Worm (Caenorhabditis elegans) whole organism, early embryonic: ENCODE results near the gene C28D4.8.

Experiments used
- B0310.2 ChIP-seq: sonication (generic microtip); optimal IDR thresholded peaks from 2 replicates; lab custom pipeline; 2016; ENCODE audit warnings: mild to moderate bottlenecking, missing genetic modification characterization, missing compliant biosample characterization
- F13C5.2 ChIP-seq: sonication (generic microtip); optimal IDR thresholded peaks from 2 replicates; lab custom pipeline; 2017; ENCODE audit warnings: mild to moderate bottlenecking, missing genetic modification characterization, inconsistent platforms, missing compliant biosample characterization
- aly-1 ChIP-seq: sonication (generic microtip); optimal IDR thresholded peaks from 2 replicates; lab custom pipeline; 2016; ENCODE audit warnings: missing genetic modification characterization, missing compliant biosample characterization
- ama-1 ChIP-seq: fragments of 150-350 bp; optimal IDR thresholded peaks from 2 replicates; lab custom pipeline; 2014
- ceh-13 ChIP-seq: fragments of 200-800 bp; sonication (Bioruptor generic); optimal IDR thresholded peaks from 2 replicates; lab custom pipeline; 2018; ENCODE audit warnings: mild to moderate bottlenecking, missing genetic modification characterization, missing compliant biosample characterization
- ceh-36 ChIP-seq: sonication (generic microtip); optimal IDR thresholded peaks from 2 replicates; lab custom pipeline; 2016; ENCODE audit warnings: missing genetic modification characterization, inconsistent platforms, missing compliant biosample characterization
- ets-7 ChIP-seq: sonication (generic microtip); optimal IDR thresholded peaks from 2 replicates; lab custom pipeline; 2016; ENCODE audit warnings: missing genotype, missing genetic modification characterization, missing compliant biosample characterization
- flt-1 ChIP-seq: fragments of 200-800 bp; sonication (Bioruptor generic); IDR thresholded peaks from 2 replicates; pipeline ENCODE4 v1.3.6; 2022; ENCODE audit warnings: missing genetic modification characterization, missing compliant biosample characterization
- hmbx-1 ChIP-seq: sonication (generic microtip); optimal IDR thresholded peaks from 2 replicates; lab custom pipeline; 2016; ENCODE audit warnings: mild to moderate bottlenecking, missing genetic modification characterization, missing compliant biosample characterization
- hmg-4 ChIP-seq: fragments of 200-800 bp; sonication (Bioruptor generic); optimal IDR thresholded peaks from 2 replicates; lab custom pipeline; 2018; ENCODE audit warnings: mild to moderate bottlenecking, missing genetic modification characterization, missing compliant biosample characterization
- hnd-1 ChIP-seq: sonication (generic microtip); optimal IDR thresholded peaks from 2 replicates; lab custom pipeline; 2016; ENCODE audit warnings: missing genetic modification characterization, missing compliant biosample characterization
- pes-1 ChIP-seq: fragments of 200-800 bp; sonication (Bioruptor generic); IDR thresholded peaks from 2 replicates; pipeline ENCODE4 v1.3.6; 2022; ENCODE audit warnings: missing genetic modification reagents, missing genetic modification characterization, missing compliant biosample characterization
- scrt-1 ChIP-seq: fragments of 200-800 bp; sonication (Bioruptor generic); IDR thresholded peaks from 2 replicates; pipeline ENCODE4 v1.3.6; 2022; ENCODE audit warnings: missing genetic modification characterization, missing compliant biosample characterization
- sea-1 ChIP-seq: fragments of 200-800 bp; sonication (Bioruptor generic); conservative IDR thresholded peaks from 2 replicates; pipeline ENCODE4 v1.3.6; 2022; ENCODE audit warnings: missing genetic modification characterization, missing compliant biosample characterization
- tbx-11 ChIP-seq: fragments of 200-800 bp; sonication (Bioruptor generic); IDR thresholded peaks from 2 replicates; pipeline ENCODE4 v1.3.6; 2022; ENCODE audit warnings: missing genetic modification characterization, missing compliant biosample characterization
- tbx-37 ChIP-seq: fragments of 200-800 bp; sonication (Bioruptor generic); conservative IDR thresholded peaks from 2 replicates; pipeline ENCODE4 v1.3.6; 2022; ENCODE audit warnings: missing genetic modification reagents, missing genetic modification characterization, missing compliant biosample characterization
- tra-4 ChIP-seq: sonication (generic microtip); optimal IDR thresholded peaks from 2 replicates; lab custom pipeline; 2017; ENCODE audit warnings: missing genetic modification characterization, missing compliant biosample characterization

The C28D4.8 gene

ce11 chrIV:9739001-9739400 is 9.2 kb downstream of the C28D4.8 start:
- TF ChIP-seq sea-1 (GFP tag; lab: Robert Waterston, UW) = no peak
- TF ChIP-seq scrt-1 (GFP tag; lab: Robert Waterston, UW) = no peak
- no peak for TF ChIP-seq B0310.2 (tag; lab: Kevin White, UChicago)
- TF ChIP-seq tbx-37 (GFP tag; lab: Robert Waterston, UW) = no peak
- TF ChIP-seq ama-1 (lab: Kevin White, UChicago) = no peak
- TF ChIP-seq tbx-11 (GFP tag; lab: Robert Waterston, UW) = no peak
- TF ChIP-seq ceh-13 (GFP tag; lab: Kevin White, UChicago) = no peak
- TF ChIP-seq flt-1 (GFP tag; lab: Robert Waterston, UW) = no peak
- TF ChIP-seq hmg-4 = no peak
- no peak for TF ChIP-seq aly-1 (tag; lab: Kevin White, UChicago)
- TF ChIP-seq hmbx-1 (tag; lab: Kevin White, UChicago) = no peak
- TF ChIP-seq pes-1 = no peak
- no peak for TF ChIP-seq ceh-36 (tag; lab: Kevin White, UChicago)
- TF ChIP-seq F13C5.2 (tag; lab: Kevin White, UChicago) = no peak
- no peak for TF ChIP-seq hnd-1 (tag; lab: Kevin White, UChicago)
- no peak for TF ChIP-seq tra-4 (tag; lab: Kevin White, UChicago)
- no peak for TF ChIP-seq ets-7 (tag; lab: Kevin White, UChicago)

- no peak for TF ChIP-seq ceh-13 (GFP tag; lab: Kevin White, UChicago)
These were observed 10.0 kb downstream of the C28D4.8 start, which contains the start of gene C28D4.10 for ce11 chrIV:9738194-9738593. TSS of gene C28D4.10 (plus strand) at chrIV:9738494.

- TF ChIP-seq ama-1 (lab: Kevin White, UChicago) = no peak
These were observed 10.9 kb downstream of the C28D4.8 start, which contains the start of gene cka-1 for ce11 chrIV:9737204-9737790. TSS of gene cka-1 (minus strand) at chrIV:9737621.

- no peak for TF ChIP-seq tbx-37 (GFP tag; lab: Robert Waterston, UW)
- TF ChIP-seq sea-1 (GFP tag; lab: Robert Waterston, UW) = no peak
- no peak for TF ChIP-seq aly-1 (tag; lab: Kevin White, UChicago)
- no peak for TF ChIP-seq ets-7 (tag; lab: Kevin White, UChicago)
- no peak for TF ChIP-seq tra-4 (tag; lab: Kevin White, UChicago)
- TF ChIP-seq flt-1 (GFP tag; lab: Robert Waterston, UW) = no peak
These were observed 12.5 kb downstream of the C28D4.8 start for ce11 chrIV:9735750-9736149.

ce11 chrIV:9734861-9735260 is 13.4 kb downstream of the C28D4.8 start:
- TF ChIP-seq tbx-11 (GFP tag; lab: Robert Waterston, UW) (no peak), F13C5.2 (tag; lab: Kevin White, UChicago) (no peak), hmg-4 (no peak), ceh-13 (GFP tag; lab: Kevin White, UChicago) (no peak), sea-1 (GFP tag; lab: Robert Waterston, UW) (no peak), hmbx-1 (tag; lab: Kevin White, UChicago) (no peak), ceh-36 (tag; lab: Kevin White, UChicago) (no peak), tbx-37 (GFP tag; lab: Robert Waterston, UW) (no peak), pes-1 (no peak), scrt-1 (GFP tag; lab: Robert Waterston, UW) (no peak), flt-1 (GFP tag; lab: Robert Waterston, UW) (no peak), hnd-1 (tag; lab: Kevin White, UChicago) (no peak), aly-1 (tag; lab: Kevin White, UChicago) (no peak), ets-7 (tag; lab: Kevin White, UChicago) (no peak), tra-4 (tag; lab: Kevin White, UChicago) (no peak), B0310.2 (tag; lab: Kevin White, UChicago) (no peak)

- TF ChIP-seq aly-1 (tag; lab: Kevin White, UChicago) = no peak
- TF ChIP-seq ama-1 (lab: Kevin White, UChicago) = no peak
- no peak for TF ChIP-seq tbx-11 (GFP tag; lab: Robert Waterston, UW)
- no peak for TF ChIP-seq tra-4 (tag; lab: Kevin White, UChicago)
- no peak for TF ChIP-seq B0310.2 (tag; lab: Kevin White, UChicago)
- TF ChIP-seq hnd-1 (tag; lab: Kevin White, UChicago) = no peak
- TF ChIP-seq ceh-36 (tag; lab: Kevin White, UChicago) = no peak
- no peak for TF ChIP-seq tbx-37 (GFP tag; lab: Robert Waterston, UW)
- TF ChIP-seq hmg-4 = no peak
- TF ChIP-seq ets-7 (tag; lab: Kevin White, UChicago) = no peak
- no peak for TF ChIP-seq hmbx-1 (tag; lab: Kevin White, UChicago)
- no peak for TF ChIP-seq scrt-1 (GFP tag; lab: Robert Waterston, UW)
- TF ChIP-seq flt-1 (GFP tag; lab: Robert Waterston, UW) = no peak
- no peak for TF ChIP-seq pes-1
- TF ChIP-seq F13C5.2 (tag; lab: Kevin White, UChicago) = no peak
- TF ChIP-seq sea-1 (GFP tag; lab: Robert Waterston, UW) = no peak
- TF ChIP-seq ceh-13 (GFP tag; lab: Kevin White, UChicago) = no peak
These were observed 14.3 kb downstream of the C28D4.8 start for ce11 chrIV:9733904-9734303.

ce11 chrIV:9728376-9728775 is 19.9 kb downstream of the C28D4.8 start, which contains the start of gene nhr-100:
TSS of gene nhr-100 (plus strand) at chrIV:9728676.
- no peak for TF ChIP-seq F13C5.2 (tag; lab: Kevin White, UChicago)
- no peak for TF ChIP-seq hmbx-1 (tag; lab: Kevin White, UChicago)
- TF ChIP-seq hnd-1 (tag; lab: Kevin White, UChicago) = no peak
- no peak for TF ChIP-seq tra-4 (tag; lab: Kevin White, UChicago)
- TF ChIP-seq flt-1 (GFP tag; lab: Robert Waterston, UW) = no peak
- TF ChIP-seq ceh-36 (tag; lab: Kevin White, UChicago) = no peak
- TF ChIP-seq ets-7 (tag; lab: Kevin White, UChicago) = no peak
- no peak for TF ChIP-seq aly-1 (tag; lab: Kevin White, UChicago)
- TF ChIP-seq pes-1 = no peak
- TF ChIP-seq scrt-1 (GFP tag; lab: Robert Waterston, UW) = no peak
- no peak for TF ChIP-seq tbx-37 (GFP tag; lab: Robert Waterston, UW)
- TF ChIP-seq B0310.2 (tag; lab: Kevin White, UChicago) = no peak
